Fruit fly (Drosophila melanogaster): ENCODE measurements around the gene CG16753.

- TF ChIP-seq dl (GFP tag; optimal IDR thresholded peaks at IDR 0.05; ENCODE audit: insufficient read depth in 1 of 2, partially characterized antibody in 2 of 2): no peak
- TF ChIP-seq h (GFP tag; optimal IDR thresholded peaks at IDR 0.05): no peak
- TF ChIP-seq Jra (GFP tag; optimal IDR thresholded peaks at IDR 0.05): no peak
- TF ChIP-seq dsf (GFP tag; optimal IDR thresholded peaks at IDR 0.05; ENCODE audit: borderline replicate concordance): no peak
- TF ChIP-seq Abd-B (GFP tag; optimal IDR thresholded peaks at IDR 0.05): no peak
- no peak for TF ChIP-seq dmrt93B (GFP tag; optimal IDR thresholded peaks at IDR 0.05)
- no peak for TF ChIP-seq N (GFP tag; optimal IDR thresholded peaks at IDR 0.05)
- no peak for TF ChIP-seq CG32264 (GFP tag; optimal IDR thresholded peaks at IDR 0.05)
- TF ChIP-seq rgr (GFP tag; optimal IDR thresholded peaks at IDR 0.05): no peak
- peak; percentile 28 for TF ChIP-seq Vsx2 (GFP tag; optimal IDR thresholded peaks at IDR 0.05; ENCODE audit: partially characterized antibody)
- TF ChIP-seq HLH106 (tag; optimal IDR thresholded peaks at IDR 0.05): no peak
- TF ChIP-seq pan (optimal IDR thresholded peaks at IDR 0.05): no peak
- no peak for TF ChIP-seq usp (GFP tag; optimal IDR thresholded peaks at IDR 0.05)
- TF ChIP-seq CG9705 (GFP tag; optimal IDR thresholded peaks at IDR 0.05): no peak
These were observed 40.7 kb downstream of the CG16753 start for dm6 chr3L:3095590-3095989.
